Worm (Caenorhabditis elegans): Measurements from ENCODE around the gene micu-1.

Gene micu-1

DNA sequence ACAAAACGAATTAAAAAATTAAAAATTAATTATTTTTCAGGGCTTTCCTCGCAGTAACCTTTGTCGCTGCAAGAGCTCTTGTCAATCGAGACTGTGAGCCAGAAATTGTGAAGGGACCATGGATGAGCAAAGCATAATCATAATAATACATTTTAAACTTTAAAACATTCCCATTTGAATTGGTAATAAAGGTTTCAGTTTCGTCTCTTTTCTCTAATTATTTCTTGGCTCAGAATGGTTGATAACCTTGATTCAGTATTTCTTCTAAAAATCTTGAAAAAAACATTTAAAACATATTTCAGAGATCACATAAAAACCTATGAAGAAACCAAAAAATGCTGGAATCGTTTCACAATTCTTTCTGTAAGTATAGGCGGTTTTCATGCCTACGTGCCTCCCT lies 38.9 kb upstream of the micu-1 start, which contains the start of gene JC8.16:
JC8.16 (plus strand) TSS at position 301 of the 400 bp plus-strand sequence.
- TF ChIP-seq ztf-16 (tag; optimal IDR thresholded peaks at IDR 0.05) (no peak), ceh-45 (GFP tag; IDR thresholded peaks at IDR 0.05) (no peak), hlh-13 (GFP tag; optimal IDR thresholded peaks at IDR 0.05) (no peak), zip-5 (tag; optimal IDR thresholded peaks at IDR 0.05) (no peak), nhr-232 (tag; optimal IDR thresholded peaks at IDR 0.05) (no peak), nhr-11 (tag; optimal IDR thresholded peaks at IDR 0.05) (no peak), ceh-14 (tag; optimal IDR thresholded peaks at IDR 0.05) (no peak), unc-42 (tag; optimal IDR thresholded peaks at IDR 0.05) (no peak), pha-2 (tag; optimal IDR thresholded peaks at IDR 0.05) (no peak), fkh-6 (tag; optimal IDR thresholded peaks at IDR 0.05) (no peak), dmd-4 (tag; optimal IDR thresholded peaks at IDR 0.05; ENCODE audit: borderline replicate concordance) (no peak)

ce11 chrIV:13261778-13262177 lies 35.9 kb upstream of the micu-1 start:
- TF ChIP-seq nhr-11 (tag; optimal IDR thresholded peaks at IDR 0.05), result no peak
- TF ChIP-seq tbx-7 (tag; optimal IDR thresholded peaks at IDR 0.05), result no peak
- TF ChIP-seq pag-3 (tag; optimal IDR thresholded peaks at IDR 0.05; ENCODE audit: borderline replicate concordance), result no peak
- TF ChIP-seq pha-4 (tag; optimal IDR thresholded peaks at IDR 0.05), result no peak
- TF ChIP-seq pha-2 (tag; optimal IDR thresholded peaks at IDR 0.05), result no peak
- TF ChIP-seq hlh-15 (tag; optimal IDR thresholded peaks at IDR 0.05), result no peak
- no peak for TF ChIP-seq fkh-10 (GFP tag; optimal IDR thresholded peaks at IDR 0.05)
- no peak for TF ChIP-seq lin-11 (tag; optimal IDR thresholded peaks at IDR 0.05)
- no peak for TF ChIP-seq fax-1 (tag; optimal IDR thresholded peaks at IDR 0.05)
- no peak for TF ChIP-seq ceh-14 (tag; optimal IDR thresholded peaks at IDR 0.05)
- no peak for TF ChIP-seq gmeb-2 (tag; optimal IDR thresholded peaks at IDR 0.05)
- TF ChIP-seq che-1 (tag; optimal IDR thresholded peaks at IDR 0.05), result no peak
- no peak for TF ChIP-seq ceh-45 (GFP tag; IDR thresholded peaks at IDR 0.05)
- TF ChIP-seq dmd-4 (tag; optimal IDR thresholded peaks at IDR 0.05; ENCODE audit: borderline replicate concordance), result no peak
- TF ChIP-seq C38D4.7 (GFP tag; optimal IDR thresholded peaks at IDR 0.05), result no peak
- TF ChIP-seq nfya-1 (tag; optimal IDR thresholded peaks at IDR 0.05), result no peak
- no peak for TF ChIP-seq sox-4 (tag; optimal IDR thresholded peaks at IDR 0.05)

ce11 chrIV:13262849-13263248 lies 34.9 kb upstream of the micu-1 start:
- TF ChIP-seq ceh-2 (tag; optimal IDR thresholded peaks at IDR 0.05), result peak; percentile 29

ce11 chrIV:13268385-13268784 lies 29.3 kb upstream of the micu-1 start:
- no peak for TF ChIP-seq pha-4 (tag; optimal IDR thresholded peaks at IDR 0.05)
- no peak for TF ChIP-seq mec-3 (tag; optimal IDR thresholded peaks at IDR 0.05; ENCODE audit: borderline replicate concordance)
- TF ChIP-seq nfya-1 (tag; optimal IDR thresholded peaks at IDR 0.05), result peak; percentile 84

ce11 chrIV:13272494-13272893 lies 25.2 kb upstream of the micu-1 start, which contains the start of gene unc-26:
Gene unc-26, minus strand, starts transcription at chrIV:13272516.
- TF ChIP-seq unc-42 (tag; optimal IDR thresholded peaks at IDR 0.05) (peak; percentile 36), ceh-18 (tag; optimal IDR thresholded peaks at IDR 0.05) (peak; percentile 12), nfya-1 (tag; optimal IDR thresholded peaks at IDR 0.05) (peak; percentile 17), ceh-31 (tag; optimal IDR thresholded peaks at IDR 0.05) (peak; percentile 22), fax-1 (tag; optimal IDR thresholded peaks at IDR 0.05) (peak; percentile 44), ceh-22 (tag; optimal IDR thresholded peaks at IDR 0.05) (no peak)

DNA sequence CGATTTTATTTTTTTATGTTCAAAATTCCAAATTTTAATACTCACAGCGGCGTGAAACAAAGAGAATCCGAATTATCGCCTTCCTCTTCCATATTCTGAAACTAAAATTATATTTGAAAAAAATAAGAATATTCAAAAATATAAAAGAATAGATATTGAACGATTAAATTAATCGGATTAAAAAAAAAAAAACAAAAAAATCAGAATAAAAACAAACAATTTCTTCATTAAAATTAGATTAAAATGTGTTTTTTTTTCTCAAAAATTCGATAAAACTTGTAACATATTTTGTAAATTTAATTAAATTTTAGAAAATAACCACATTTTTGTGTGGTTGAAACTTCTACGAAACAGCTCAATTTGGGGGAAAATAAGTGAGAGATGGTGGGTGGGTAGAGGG lies 14.9 kb upstream of the micu-1 start, which contains the start of gene cpsf-3:
cpsf-3 (minus strand) TSS at position 101 of the 400 bp plus-strand sequence.
- TF ChIP-seq elt-4 (tag; optimal IDR thresholded peaks at IDR 0.05), result no peak
- no peak for TF ChIP-seq ceh-14 (tag; optimal IDR thresholded peaks at IDR 0.05)
- TF ChIP-seq hlh-8 (tag; optimal IDR thresholded peaks at IDR 0.05), result no peak
- no peak for TF ChIP-seq zip-5 (tag; optimal IDR thresholded peaks at IDR 0.05)
- no peak for TF ChIP-seq Y22D7AL.16 (tag; optimal IDR thresholded peaks at IDR 0.05)
- no peak for TF ChIP-seq nfya-1 (tag; optimal IDR thresholded peaks at IDR 0.05)
- TF ChIP-seq ceh-19 (GFP tag; optimal IDR thresholded peaks at IDR 0.05), result no peak
- no peak for TF ChIP-seq fax-1 (tag; optimal IDR thresholded peaks at IDR 0.05)
- no peak for TF ChIP-seq pat-9 (tag; optimal IDR thresholded peaks at IDR 0.05)
- TF ChIP-seq ceh-31 (tag; optimal IDR thresholded peaks at IDR 0.05), result no peak
- TF ChIP-seq hlh-15 (tag; optimal IDR thresholded peaks at IDR 0.05), result no peak
- TF ChIP-seq fkh-10 (GFP tag; optimal IDR thresholded peaks at IDR 0.05), result no peak
- no peak for TF ChIP-seq ceh-45 (GFP tag; IDR thresholded peaks at IDR 0.05)
- TF ChIP-seq nhr-11 (tag; optimal IDR thresholded peaks at IDR 0.05), result no peak
- TF ChIP-seq pag-3 (tag; optimal IDR thresholded peaks at IDR 0.05; ENCODE audit: borderline replicate concordance), result no peak

Measured in whole organism, late embryonic.